Worm (Caenorhabditis elegans): ENCODE results near the gene C01G10.7.
"Not testable (repeated sequence)": the region's sequence is repeated elsewhere in the genome, so short reads cannot be mapped to it uniquely, and the experiment has no call there.

C01G10.7 gene

ce11 chrV:15125162-15125561, 39.6 kb downstream of the C01G10.7 start, which contains the start of gene ugt-30:
Gene ugt-30 (minus strand): TSS chrV:15125262.
- TF ChIP-seq unc-62 (GFP tag; optimal IDR thresholded peaks at IDR 0.05); nhr-77 (tag; optimal IDR thresholded peaks at IDR 0.05); skn-1 (tag; optimal IDR thresholded peaks at IDR 0.05): not testable (repeated sequence)

- no peak for TF ChIP-seq fkh-10 (GFP tag; optimal IDR thresholded peaks at IDR 0.05)
- TF ChIP-seq snpc-4 (tag; optimal IDR thresholded peaks at IDR 0.05) = no peak
- TF ChIP-seq pha-4 (tag; optimal IDR thresholded peaks at IDR 0.05) = no peak
- no peak for TF ChIP-seq nhr-237 (tag; optimal IDR thresholded peaks at IDR 0.05)
- TF ChIP-seq elt-1 (tag; optimal IDR thresholded peaks at IDR 0.05) = no peak
- TF ChIP-seq daf-12 (tag; optimal IDR thresholded peaks at IDR 0.05) = no peak
- TF ChIP-seq unc-62 (GFP tag; optimal IDR thresholded peaks at IDR 0.05) = no peak
- TF ChIP-seq egl-5 (tag; optimal IDR thresholded peaks at IDR 0.05) = no peak
- no peak for TF ChIP-seq fos-1 (tag; optimal IDR thresholded peaks at IDR 0.05)
Measured at ce11 chrV:15127413-15127812, 41.9 kb downstream of the C01G10.7 start, which contains the start of gene srj-27. Gene srj-27 (minus strand): TSS chrV:15127513.

ce11 chrV:15127955-15128354, 42.4 kb downstream of the C01G10.7 start, which contains the start of gene srr-7:
Gene srr-7 (plus strand): TSS chrV:15128255.
- TF ChIP-seq ama-1 (optimal IDR thresholded peaks at IDR 0.05) = no peak
- TF ChIP-seq fkh-2 (tag; optimal IDR thresholded peaks at IDR 0.05) = no peak
- no peak for TF ChIP-seq egl-5 (tag; optimal IDR thresholded peaks at IDR 0.05)
- TF ChIP-seq nhr-237 (tag; optimal IDR thresholded peaks at IDR 0.05) = no peak
- no peak for TF ChIP-seq fkh-10 (GFP tag; optimal IDR thresholded peaks at IDR 0.05)

ce11 chrV:15132423-15132822, 46.9 kb downstream of the C01G10.7 start, which contains the start of gene str-171:
Gene str-171 (minus strand): TSS chrV:15132523.
- no peak for TF ChIP-seq nhr-25 (tag; optimal IDR thresholded peaks at IDR 0.05)
- no peak for TF ChIP-seq pqm-1 (tag; optimal IDR thresholded peaks at IDR 0.05)
- TF ChIP-seq mdl-1 (tag; optimal IDR thresholded peaks at IDR 0.05) = no peak
- no peak for TF ChIP-seq nfya-1 (tag; optimal IDR thresholded peaks at IDR 0.05; ENCODE audit: insufficient read depth)
- no peak for TF ChIP-seq elt-2 (tag; optimal IDR thresholded peaks at IDR 0.05)
- TF ChIP-seq fkh-10 (GFP tag; optimal IDR thresholded peaks at IDR 0.05) = no peak
- TF ChIP-seq hmg-11 (tag; optimal IDR thresholded peaks at IDR 0.05) = no peak
- TF ChIP-seq elt-1 (tag; optimal IDR thresholded peaks at IDR 0.05) = no peak
- TF ChIP-seq nhr-28 (tag; optimal IDR thresholded peaks at IDR 0.05) = no peak
- TF ChIP-seq unc-62 (GFP tag; optimal IDR thresholded peaks at IDR 0.05) = no peak
- TF ChIP-seq elt-3 (tag; optimal IDR thresholded peaks at IDR 0.05) = no peak
- no peak for TF ChIP-seq eor-1 (tag; optimal IDR thresholded peaks at IDR 0.05)
- no peak for TF ChIP-seq nhr-23 (tag; optimal IDR thresholded peaks at IDR 0.05)
- TF ChIP-seq skn-1 (tag; optimal IDR thresholded peaks at IDR 0.05) = no peak
- no peak for TF ChIP-seq pha-4 (tag; optimal IDR thresholded peaks at IDR 0.05)
- no peak for TF ChIP-seq nhr-11 (tag; optimal IDR thresholded peaks at IDR 0.05)
- TF ChIP-seq nhr-237 (tag; optimal IDR thresholded peaks at IDR 0.05) = no peak

ce11 chrV:15133812-15134211, 48.3 kb downstream of the C01G10.7 start:
- peak; percentile 62 for TF ChIP-seq elt-2 (tag; optimal IDR thresholded peaks at IDR 0.05)
- TF ChIP-seq elt-1 (tag; optimal IDR thresholded peaks at IDR 0.05) = no peak
- peak; percentile 47 for TF ChIP-seq pqm-1 (tag; optimal IDR thresholded peaks at IDR 0.05)
- TF ChIP-seq sea-2 (GFP tag; optimal IDR thresholded peaks at IDR 0.05) = no peak
- TF ChIP-seq tbx-2 (tag; optimal IDR thresholded peaks at IDR 0.05) = no peak
